Worm (Caenorhabditis elegans) whole organism, late embryonic: Measurements from ENCODE around the gene F54B11.11.

ENCODE experiments used
- C08G9.2 ChIP-seq: sonication (generic microtip); optimal IDR thresholded peaks from 2 replicates; lab custom pipeline; 2016; ENCODE audit warnings: mild to moderate bottlenecking, missing genetic modification characterization, moderate library complexity, missing compliant biosample characterization
- C38D4.7 ChIP-seq: fragments of 200-800 bp; sonication (Bioruptor generic); optimal IDR thresholded peaks from 2 replicates; lab custom pipeline; 2018; ENCODE audit warnings: mild to moderate bottlenecking, missing genetic modification characterization, moderate library complexity, missing compliant biosample characterization
- T23F11.4 ChIP-seq: fragments of 200-800 bp; sonication (Bioruptor generic); optimal IDR thresholded peaks from 2 replicates; lab custom pipeline; 2018; ENCODE audit warnings: mild to moderate bottlenecking, missing genetic modification characterization, missing compliant biosample characterization
- Y22D7AL.16 ChIP-seq: sonication (generic microtip); optimal IDR thresholded peaks from 2 replicates; lab custom pipeline; 2016; ENCODE audit warnings: missing genetic modification characterization, missing compliant biosample characterization
- ahr-1 ChIP-seq: sonication (generic microtip); optimal IDR thresholded peaks from 2 replicates; lab custom pipeline; 2016; ENCODE audit warnings: missing genetic modification characterization, missing compliant biosample characterization
- ceh-2 ChIP-seq: sonication (generic microtip); optimal IDR thresholded peaks from 2 replicates; lab custom pipeline; 2016; ENCODE audit warnings: missing genotype, missing genetic modification characterization, missing compliant biosample characterization
- ceh-24 ChIP-seq: sonication (generic microtip); optimal IDR thresholded peaks from 2 replicates; lab custom pipeline; 2016; ENCODE audit warnings: mild to moderate bottlenecking, missing genetic modification characterization, missing compliant biosample characterization
- ceh-30 ChIP-seq: fragments of 150-350 bp; optimal IDR thresholded peaks from 2 replicates; lab custom pipeline; 2014; ENCODE audit warnings: missing biosample characterization, missing genetic modification characterization
- ceh-31 ChIP-seq: sonication (generic microtip); optimal IDR thresholded peaks from 2 replicates; lab custom pipeline; 2016; ENCODE audit warnings: missing genetic modification characterization, missing compliant biosample characterization
- ceh-34 ChIP-seq: sonication (generic microtip); optimal IDR thresholded peaks from 2 replicates; lab custom pipeline; 2016; ENCODE audit warnings: mild to moderate bottlenecking, missing genetic modification characterization, missing compliant biosample characterization
- ceh-45 ChIP-seq: fragments of 200-800 bp; sonication (Bioruptor generic); IDR thresholded peaks from 2 replicates; pipeline ENCODE4 v1.3.6; 2022; ENCODE audit warnings: missing genetic modification reagents, missing genetic modification characterization, missing compliant biosample characterization
- dmd-4 ChIP-seq: sonication (generic microtip); optimal IDR thresholded peaks from 2 replicates; lab custom pipeline; 2016; ENCODE audit warnings: borderline replicate concordance, missing genetic modification characterization, missing compliant biosample characterization
- dve-1 ChIP-seq: sonication (generic microtip); optimal IDR thresholded peaks from 2 replicates; lab custom pipeline; 2017; ENCODE audit warnings: antibody characterized with exemption, mild to moderate bottlenecking, missing genetic modification characterization, missing compliant biosample characterization
- elt-2 ChIP-seq: sonication (generic microtip); optimal IDR thresholded peaks from 2 replicates; lab custom pipeline; 2016; ENCODE audit warnings: missing genetic modification reagents, missing genetic modification characterization, missing compliant biosample characterization
- elt-4 ChIP-seq: sonication (generic microtip); optimal IDR thresholded peaks from 2 replicates; lab custom pipeline; 2016; ENCODE audit warnings: missing genetic modification characterization, missing compliant biosample characterization
- ets-4 ChIP-seq: sonication (generic microtip); optimal IDR thresholded peaks from 2 replicates; lab custom pipeline; 2016; ENCODE audit warnings: missing genetic modification characterization, missing compliant biosample characterization
- eyg-1 ChIP-seq: sonication (generic microtip); optimal IDR thresholded peaks from 2 replicates; lab custom pipeline; 2016; ENCODE audit warnings: missing genotype, missing genetic modification characterization, missing compliant biosample characterization
- fkh-6 ChIP-seq: sonication (generic microtip); optimal IDR thresholded peaks from 2 replicates; lab custom pipeline; 2016; ENCODE audit warnings: missing genetic modification characterization, missing compliant biosample characterization
- gmeb-2 ChIP-seq: sonication (generic microtip); optimal IDR thresholded peaks from 2 replicates; lab custom pipeline; 2016; ENCODE audit warnings: missing genetic modification characterization, inconsistent platforms, missing compliant biosample characterization
- hlh-13 ChIP-seq: fragments of 200-800 bp; sonication (Bioruptor generic); optimal IDR thresholded peaks from 2 replicates; lab custom pipeline; 2018; ENCODE audit warnings: mild to moderate bottlenecking, missing genetic modification characterization, missing compliant biosample characterization
- hlh-15 ChIP-seq: sonication (generic microtip); optimal IDR thresholded peaks from 2 replicates; lab custom pipeline; 2016; ENCODE audit warnings: missing genetic modification characterization, missing compliant biosample characterization
- hlh-8 ChIP-seq: sonication (generic microtip); optimal IDR thresholded peaks from 2 replicates; lab custom pipeline; 2016; ENCODE audit warnings: missing genotype, missing genetic modification characterization, missing compliant biosample characterization
- lim-6 ChIP-seq: sonication (generic microtip); optimal IDR thresholded peaks from 2 replicates; lab custom pipeline; 2016; ENCODE audit warnings: missing genetic modification characterization, missing compliant biosample characterization
- lin-11 ChIP-seq: fragments of 200-800 bp; sonication (Bioruptor generic); optimal IDR thresholded peaks from 2 replicates; lab custom pipeline; 2018; ENCODE audit warnings: mild to moderate bottlenecking, missing genetic modification characterization, missing compliant biosample characterization
- madf-2 ChIP-seq: sonication (generic microtip); optimal IDR thresholded peaks from 2 replicates; lab custom pipeline; 2017; ENCODE audit warnings: missing genetic modification characterization, missing compliant biosample characterization
- mec-3 ChIP-seq: sonication (generic microtip); optimal IDR thresholded peaks from 2 replicates; lab custom pipeline; 2016; ENCODE audit warnings: borderline replicate concordance, missing genetic modification characterization, missing compliant biosample characterization
- nfya-1 ChIP-seq: sonication (generic microtip); optimal IDR thresholded peaks from 2 replicates; lab custom pipeline; 2017; ENCODE audit warnings: missing genetic modification characterization, mild to moderate bottlenecking, missing compliant biosample characterization, antibody characterized with exemption, moderate library complexity
- npax-4 ChIP-seq: sonication (generic microtip); optimal IDR thresholded peaks from 2 replicates; lab custom pipeline; 2016; ENCODE audit warnings: missing genetic modification characterization, missing compliant biosample characterization
- odd-2 ChIP-seq: sonication (generic microtip); optimal IDR thresholded peaks from 2 replicates; lab custom pipeline; 2017; ENCODE audit warnings: antibody characterized with exemption, mild to moderate bottlenecking, missing genetic modification characterization, missing compliant biosample characterization
- pat-9 ChIP-seq: fragments of 200-800 bp; sonication (Bioruptor generic); optimal IDR thresholded peaks from 2 replicates; lab custom pipeline; 2018; ENCODE audit warnings: mild to moderate bottlenecking, missing genetic modification characterization, moderate library complexity, missing compliant biosample characterization
- pax-1 ChIP-seq: fragments of 150-350 bp; optimal IDR thresholded peaks from 2 replicates; lab custom pipeline; 2014; ENCODE audit warnings: missing biosample characterization, missing genetic modification characterization
- pha-2 ChIP-seq: sonication (generic microtip); optimal IDR thresholded peaks from 2 replicates; lab custom pipeline; 2017; ENCODE audit warnings: mild to moderate bottlenecking, missing genetic modification characterization, missing compliant biosample characterization
- pros-1 ChIP-seq: fragments of 150-350 bp; optimal IDR thresholded peaks from 2 replicates; lab custom pipeline; 2014; ENCODE audit warnings: missing biosample characterization, missing genetic modification reagents, missing genetic modification characterization
- ref-2 ChIP-seq: sonication (generic microtip); optimal IDR thresholded peaks from 2 replicates; lab custom pipeline; 2016; ENCODE audit warnings: missing genetic modification characterization, missing compliant biosample characterization
- rnt-1 ChIP-seq: sonication (generic microtip); optimal IDR thresholded peaks from 2 replicates; lab custom pipeline; 2016; ENCODE audit warnings: missing genetic modification characterization, missing compliant biosample characterization
- sdc-2 ChIP-seq: sonication (generic microtip); optimal IDR thresholded peaks from 2 replicates; lab custom pipeline; 2016; ENCODE audit warnings: missing genotype, missing genetic modification characterization, missing compliant biosample characterization
- tbx-2 ChIP-seq: sonication (generic microtip); optimal IDR thresholded peaks from 2 replicates; lab custom pipeline; 2016; ENCODE audit warnings: missing genetic modification characterization, missing compliant biosample characterization
- unc-3 ChIP-seq, 2 experiments: fragments of 200-800 bp in 1 of 2; sonication (Bioruptor generic) in 1 of 2; sonication (generic microtip) in 1 of 2; conservative IDR thresholded peaks in 1 of 2; optimal IDR thresholded peaks in 1 of 2; 2 replicates each; pipeline versions ENCODE4 v1.3.6 to Lab custom; 2016 to 2022; ENCODE audit warnings: missing compliant biosample characterization in 2 of 2, missing genetic modification characterization in 2 of 2, missing genetic modification reagents in 1 of 2
- unc-55 ChIP-seq: sonication (generic microtip); optimal IDR thresholded peaks from 2 replicates; lab custom pipeline; 2017; ENCODE audit warnings: missing biosample characterization, missing genetic modification reagents, missing genetic modification characterization
- unc-86 ChIP-seq: sonication (generic microtip); optimal IDR thresholded peaks from 2 replicates; lab custom pipeline; 2016; ENCODE audit warnings: missing genetic modification characterization, missing compliant biosample characterization
- zip-5 ChIP-seq: sonication (generic microtip); optimal IDR thresholded peaks from 2 replicates; lab custom pipeline; 2016; ENCODE audit warnings: missing genetic modification characterization, missing compliant biosample characterization
- ztf-16 ChIP-seq: sonication (generic microtip); optimal IDR thresholded peaks from 2 replicates; lab custom pipeline; 2017; ENCODE audit warnings: missing genetic modification characterization, missing compliant biosample characterization

Gene F54B11.11

ce11 chrX:13583895-13584344 is 5.3 kb downstream of the F54B11.11 start (continued):
- TF ChIP-seq T23F11.4 (GFP tag; lab: Kevin White, UChicago): peak; percentile 54
- TF ChIP-seq ceh-34 (tag; lab: Kevin White, UChicago): peak; percentile 43
- no peak for TF ChIP-seq dve-1
- peak; percentile 27 for TF ChIP-seq C08G9.2
- TF ChIP-seq ztf-16: no peak
- TF ChIP-seq nfya-1 (tag; lab: Kevin White, UChicago): peak; percentile 70
- no peak for TF ChIP-seq pax-1 (tag; lab: Kevin White, UChicago)
- peak; percentile 86 for TF ChIP-seq tbx-2 (tag; lab: Kevin White, UChicago)
- peak; percentile 47 for TF ChIP-seq hlh-8 (tag; lab: Kevin White, UChicago)
- TF ChIP-seq pha-2: no peak
- TF ChIP-seq pros-1: peak; percentile 52
- no peak for TF ChIP-seq odd-2 (tag; lab: Kevin White, UChicago)
- TF ChIP-seq ceh-2 (tag; lab: Kevin White, UChicago): peak; percentile 37
- TF ChIP-seq eyg-1: peak; percentile 16
- TF ChIP-seq C38D4.7: no peak
- peak; percentile 34 for TF ChIP-seq madf-2 (tag; lab: Kevin White, UChicago)
- TF ChIP-seq lin-11 (tag; lab: Kevin White, UChicago): no peak
- TF ChIP-seq sdc-2 (tag; lab: Kevin White, UChicago): peak; percentile 82
- no peak for TF ChIP-seq Y22D7AL.16
- no peak for TF ChIP-seq elt-4 (tag; lab: Kevin White, UChicago)
- peak; percentile 73 for TF ChIP-seq ceh-31 (tag; lab: Kevin White, UChicago)
- no peak for TF ChIP-seq hlh-15 (tag; lab: Kevin White, UChicago)
- TF ChIP-seq mec-3 (tag; lab: Kevin White, UChicago): no peak
- no peak for TF ChIP-seq gmeb-2 (tag; lab: Kevin White, UChicago)
- no peak for TF ChIP-seq dmd-4 (tag; lab: Kevin White, UChicago)
- TF ChIP-seq lim-6: no peak
- TF ChIP-seq fkh-6 (tag; lab: Kevin White, UChicago): no peak
- TF ChIP-seq ceh-30 (tag; lab: Kevin White, UChicago): no peak
- no peak for TF ChIP-seq hlh-13 (GFP tag; lab: Kevin White, UChicago)
- TF ChIP-seq elt-2 (tag; lab: Kevin White, UChicago): peak; percentile 20
- TF ChIP-seq unc-86 (tag; lab: Kevin White, UChicago): no peak
- TF ChIP-seq ceh-45 (GFP tag; lab: Robert Waterston, UW): no peak
- TF ChIP-seq unc-3 (GFP tag; conservative IDR thresholded peaks at IDR 0.05; lab: Robert Waterston, UW): no peak
- TF ChIP-seq unc-3 (tag; optimal IDR thresholded peaks at IDR 0.05; lab: Kevin White, UChicago): no peak
- peak; percentile 57 for TF ChIP-seq rnt-1
- no peak for TF ChIP-seq unc-55 (GFP tag; lab: Kevin White, UChicago)
- no peak for TF ChIP-seq ahr-1
- no peak for TF ChIP-seq zip-5 (tag; lab: Kevin White, UChicago)
- no peak for TF ChIP-seq ceh-24 (tag; lab: Kevin White, UChicago)

DNA sequence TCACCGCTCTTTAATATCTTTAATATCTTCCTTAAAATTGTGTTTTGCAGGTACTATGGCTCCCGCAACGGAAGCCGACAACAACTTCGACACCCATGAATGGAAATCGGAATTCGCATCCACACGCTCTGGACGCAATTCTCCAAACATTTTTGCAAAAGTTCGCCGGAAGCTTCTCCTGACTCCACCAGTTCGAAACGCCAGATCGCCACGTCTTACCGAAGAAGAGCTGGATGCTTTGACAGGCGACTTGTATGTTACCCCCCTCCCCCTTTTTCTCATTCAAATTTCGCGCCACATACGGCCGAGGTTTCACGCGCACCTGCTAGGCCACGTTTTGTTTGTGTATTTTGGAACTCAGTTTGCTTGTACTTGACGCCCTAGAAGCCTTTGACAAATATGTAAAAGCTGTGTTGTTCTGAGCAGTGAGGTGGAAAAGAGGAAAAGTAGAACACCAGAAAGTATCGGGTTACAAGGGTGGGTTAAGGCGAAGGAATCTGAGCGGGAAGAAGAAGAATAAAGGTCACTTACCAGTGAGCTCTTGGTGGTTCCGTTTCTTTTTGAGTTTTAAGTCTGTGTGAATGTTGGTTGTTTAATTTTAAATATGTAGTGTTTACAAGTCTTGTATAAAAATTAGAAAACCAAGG is 6.3 kb downstream of the F54B11.11 start, which contains the start of gene unc-84:
Gene unc-84, plus strand, starts transcription at position 51 of the 647 bp plus-strand sequence.
- TF ChIP-seq sdc-2 (tag; lab: Kevin White, UChicago) (peak; percentile 52), tbx-2 (tag; lab: Kevin White, UChicago) (peak; percentile 53), pat-9 (tag; lab: Kevin White, UChicago) (no peak), ceh-34 (tag; lab: Kevin White, UChicago) (peak; percentile 97), C08G9.2 (peak; percentile 72), ceh-31 (tag; lab: Kevin White, UChicago) (peak; percentile 64), ets-4 (tag; lab: Kevin White, UChicago) (peak; percentile 32), ref-2 (tag; lab: Kevin White, UChicago) (peak; percentile 34), lim-6 (no peak), ceh-24 (tag; lab: Kevin White, UChicago) (no peak), unc-86 (tag; lab: Kevin White, UChicago) (no peak), ceh-2 (tag; lab: Kevin White, UChicago) (peak; percentile 28), pros-1 (peak; percentile 7), npax-4 (tag; lab: Kevin White, UChicago) (no peak)
